Fruit fly (Drosophila melanogaster) whole organism, pupa: ENCODE data around the gene bif.

Experiments used
- CG10348 ChIP-seq: fragments of 200-800 bp; sonication (Bioruptor generic); IDR thresholded peaks from 2 replicates; pipeline ENCODE4 v1.3.6; 2022; ENCODE audit warnings: missing biosample characterization, missing genetic modification characterization
- CG13204 ChIP-seq: fragments of 200-800 bp; sonication (Bioruptor generic); optimal IDR thresholded peaks from 2 replicates; lab custom pipeline; 2018; ENCODE audit warnings: missing biosample characterization, mild to moderate bottlenecking, missing genetic modification characterization, moderate library complexity
- CG17806 ChIP-seq: fragments of 200-800 bp; sonication (Bioruptor generic); optimal IDR thresholded peaks from 2 replicates; lab custom pipeline; 2018; ENCODE audit warnings: missing biosample characterization, mild to moderate bottlenecking, missing genetic modification characterization, moderate library complexity
- CG32121 ChIP-seq: fragments of 200-800 bp; sonication (Bioruptor generic); IDR thresholded peaks from 2 replicates; pipeline ENCODE4 v1.3.6; 2022; ENCODE audit warnings: missing biosample characterization, missing genetic modification characterization
- CG34367 ChIP-seq: fragments of 200-800 bp; sonication (Bioruptor generic); optimal IDR thresholded peaks from 2 replicates; lab custom pipeline; 2018; ENCODE audit warnings: missing biosample characterization, mild to moderate bottlenecking, missing genetic modification characterization
- CG4496 ChIP-seq: fragments of 200-800 bp; sonication (Bioruptor generic); IDR thresholded peaks from 3 replicates; pipeline ENCODE4 v1.3.6; 2022; ENCODE audit warnings: missing biosample characterization, missing genetic modification characterization
- CG8159 ChIP-seq: fragments of 200-800 bp; sonication (Bioruptor generic); optimal IDR thresholded peaks from 3 replicates; lab custom pipeline; 2018; ENCODE audit warnings: missing biosample characterization, mild to moderate bottlenecking, missing genetic modification characterization, moderate library complexity
- CG8301 ChIP-seq: fragments of 200-800 bp; sonication (Bioruptor generic); optimal IDR thresholded peaks from 2 replicates; lab custom pipeline; 2018; ENCODE audit warnings: missing biosample characterization, mild to moderate bottlenecking, missing genetic modification characterization
- D1 ChIP-seq: fragments of 200-800 bp; sonication (Bioruptor generic); optimal IDR thresholded peaks from 2 replicates; lab custom pipeline; 2018; ENCODE audit warnings: missing biosample characterization, mild to moderate bottlenecking, missing genetic modification characterization, moderate library complexity
- EcR ChIP-seq: fragments of 200-800 bp; sonication (Bioruptor generic); optimal IDR thresholded peaks from 3 replicates; lab custom pipeline; 2019; ENCODE audit warnings: missing biosample characterization, missing genetic modification characterization, mild to moderate bottlenecking, moderate library complexity, missing genetic modification reagents
- Pif1A ChIP-seq: fragments of 200-800 bp; sonication (Bioruptor generic); optimal IDR thresholded peaks from 3 replicates; lab custom pipeline; 2016; ENCODE audit warnings: missing biosample characterization, missing genetic modification characterization
- Snoo ChIP-seq: fragments of 200-800 bp; sonication (Bioruptor generic); optimal IDR thresholded peaks from 3 replicates; lab custom pipeline; 2017; ENCODE audit warnings: missing biosample characterization, mild to moderate bottlenecking, missing genetic modification characterization, inconsistent platforms
- fd96Ca ChIP-seq: fragments of 200-800 bp; sonication (Bioruptor generic); IDR thresholded peaks from 3 replicates; pipeline ENCODE4 v1.3.6; 2022; ENCODE audit warnings: missing biosample characterization, missing genetic modification characterization
- rn ChIP-seq: fragments of 200-800 bp; sonication (Bioruptor generic); IDR thresholded peaks from 2 replicates; pipeline ENCODE4 v1.3.6; 2022; ENCODE audit warnings: missing biosample characterization, missing genetic modification characterization

dm6 chrX:11687666-11688492, 9.1 kb downstream of the bif start:
- TF ChIP-seq CG10348 (no peak), fd96Ca (GFP tag; lab: Robert Waterston, UW) (no peak), D1 (tag; lab: Kevin White, UChicago) (no peak), rn (GFP tag; lab: Robert Waterston, UW) (no peak), Snoo (tag; lab: Kevin White, UChicago) (no peak), CG8301 (no peak), CG13204 (GFP tag; lab: Kevin White, UChicago) (no peak), EcR (GFP tag; lab: Kevin White, UChicago) (peak; percentile 15), CG8159 (no peak), CG34367 (tag; lab: Kevin White, UChicago) (no peak), Pif1A (GFP tag; lab: Kevin White, UChicago) (no peak), CG32121 (GFP tag; lab: Robert Waterston, UW) (no peak), CG17806 (tag; lab: Kevin White, UChicago) (no peak), CG4496 (no peak)
